Worm (Caenorhabditis elegans) whole organism, young adult: Measurements from ENCODE around the gene acr-12.
A peak's percentile ranks its signal among the peaks of the same experiment; 100 is the strongest.

Experiments
- F39B2.1 ChIP-seq: fragments of 200-800 bp; sonication (Bioruptor generic); IDR thresholded peaks from 2 replicates; pipeline ENCODE4 v1.3.6; 2022; ENCODE audit warnings: missing genetic modification reagents, missing genetic modification characterization, missing compliant biosample characterization
- F49E8.2 ChIP-seq: sonication (generic microtip); optimal IDR thresholded peaks from 3 replicates; lab custom pipeline; 2017; ENCODE audit warnings: missing genetic modification characterization, mild to moderate bottlenecking, missing compliant biosample characterization, antibody characterized with exemption, moderate library complexity; ENCODE audit not compliant: insufficient read depth
- T26A5.8 ChIP-seq: sonication (generic microtip); optimal IDR thresholded peaks from 2 replicates; lab custom pipeline; 2016; ENCODE audit warnings: missing genetic modification characterization, missing compliant biosample characterization
- Y53F4B.3 ChIP-seq: fragments of 200-800 bp; sonication (Bioruptor generic); IDR thresholded peaks from 2 replicates; pipeline ENCODE4 v1.3.6; 2022; ENCODE audit warnings: missing genetic modification reagents, missing genetic modification characterization, missing compliant biosample characterization
- Y79H2A.3 ChIP-seq: fragments of 200-800 bp; sonication (Bioruptor generic); conservative IDR thresholded peaks from 2 replicates; pipeline ENCODE4 v1.3.6; 2022; ENCODE audit warnings: missing genetic modification reagents, missing genetic modification characterization, missing compliant biosample characterization
- athp-1 ChIP-seq: sonication (generic microtip); optimal IDR thresholded peaks from 2 replicates; lab custom pipeline; 2017; ENCODE audit warnings: mild to moderate bottlenecking, missing genetic modification characterization, missing compliant biosample characterization
- attf-3 ChIP-seq: fragments of 200-800 bp; sonication (Bioruptor generic); conservative IDR thresholded peaks from 2 replicates; pipeline ENCODE4 v1.3.6; 2022; ENCODE audit warnings: missing genetic modification reagents, missing genetic modification characterization, missing compliant biosample characterization
- cebp-1 ChIP-seq, 2 experiments: fragments of 200-800 bp in 1 of 2; sonication (Bioruptor generic) in 1 of 2; sonication (generic microtip) in 1 of 2; IDR thresholded peaks in 1 of 2; optimal IDR thresholded peaks in 1 of 2; 2 replicates each; pipeline versions ENCODE4 v1.3.6 to Lab custom; 2017 to 2022; ENCODE audit warnings: missing compliant biosample characterization in 2 of 2, missing genetic modification characterization in 2 of 2, mild to moderate bottlenecking in 1 of 2, missing genetic modification reagents in 1 of 2, moderate library complexity in 1 of 2
- ceh-58 ChIP-seq: fragments of 200-800 bp; sonication (Bioruptor generic); IDR thresholded peaks from 2 replicates; pipeline ENCODE4 v1.3.6; 2022; ENCODE audit warnings: missing genetic modification characterization, missing compliant biosample characterization
- ceh-79 ChIP-seq: sonication (generic microtip); optimal IDR thresholded peaks from 2 replicates; lab custom pipeline; 2017; ENCODE audit warnings: mild to moderate bottlenecking, missing genetic modification characterization, missing compliant biosample characterization
- chd-7 ChIP-seq: sonication (generic microtip); optimal IDR thresholded peaks from 2 replicates; lab custom pipeline; 2016; ENCODE audit warnings: mild to moderate bottlenecking, missing genetic modification characterization, moderate library complexity, missing compliant biosample characterization
- dox-1 ChIP-seq: fragments of 200-800 bp; sonication (Bioruptor generic); IDR thresholded peaks from 2 replicates; pipeline ENCODE4 v1.3.6; 2022; ENCODE audit warnings: missing genetic modification reagents, missing genetic modification characterization, missing compliant biosample characterization
- egl-18 ChIP-seq: fragments of 200-800 bp; sonication (Bioruptor generic); IDR thresholded peaks from 2 replicates; pipeline ENCODE4 v1.3.6; 2022; ENCODE audit warnings: missing genetic modification reagents, missing genetic modification characterization, missing compliant biosample characterization
- egl-44 ChIP-seq: fragments of 200-800 bp; sonication (Bioruptor generic); IDR thresholded peaks from 2 replicates; pipeline ENCODE4 v1.3.6; 2022; ENCODE audit warnings: missing genetic modification reagents, missing genetic modification characterization, missing compliant biosample characterization
- gei-17 ChIP-seq: fragments of 200-800 bp; sonication (Bioruptor generic); optimal IDR thresholded peaks from 2 replicates; lab custom pipeline; 2018; ENCODE audit warnings: mild to moderate bottlenecking, missing genetic modification characterization, missing compliant biosample characterization
- him-1 ChIP-seq: sonication (generic microtip); optimal IDR thresholded peaks from 2 replicates; lab custom pipeline; 2016; ENCODE audit warnings: missing genotype, missing genetic modification reagents, missing genetic modification characterization, missing compliant biosample characterization
- hmg-20 ChIP-seq: fragments of 200-800 bp; sonication (Bioruptor generic); IDR thresholded peaks from 2 replicates; pipeline ENCODE4 v1.3.6; 2022; ENCODE audit warnings: missing genetic modification reagents, missing genetic modification characterization, missing compliant biosample characterization
- let-607 ChIP-seq, 2 experiments: fragments of 200-800 bp in 1 of 2; sonication (Bioruptor generic) in 1 of 2; sonication (generic microtip) in 1 of 2; optimal IDR thresholded peaks; 2 replicates each; lab custom pipeline; 2016 to 2018; ENCODE audit warnings: mild to moderate bottlenecking in 2 of 2, missing compliant biosample characterization in 2 of 2, missing genetic modification characterization in 2 of 2, moderate library complexity in 2 of 2, missing genotype in 1 of 2
- lin-35 ChIP-seq, 3 experiments: fragments of 150-350 bp in 2 of 3; sonication (generic microtip) in 1 of 3; optimal IDR thresholded peaks; 2 replicates each; lab custom pipeline; 2014 to 2018; ENCODE audit warnings: missing biosample characterization in 3 of 3, missing genetic modification characterization in 3 of 3, missing genetic modification reagents in 3 of 3
- madf-10 ChIP-seq: sonication (generic microtip); optimal IDR thresholded peaks from 2 replicates; lab custom pipeline; 2016; ENCODE audit warnings: mild to moderate bottlenecking, missing genetic modification characterization, missing compliant biosample characterization
- madf-6 ChIP-seq: fragments of 200-800 bp; sonication (Bioruptor generic); IDR thresholded peaks from 2 replicates; pipeline ENCODE4 v1.3.6; 2022; ENCODE audit warnings: missing genetic modification reagents, missing genetic modification characterization, missing compliant biosample characterization
- mel-28 ChIP-seq: sonication (generic microtip); optimal IDR thresholded peaks from 2 replicates; lab custom pipeline; 2016; ENCODE audit warnings: borderline replicate concordance, mild to moderate bottlenecking, missing genetic modification characterization, missing compliant biosample characterization
- nfya-2 ChIP-seq: fragments of 200-800 bp; sonication (Bioruptor generic); IDR thresholded peaks from 2 replicates; pipeline ENCODE4 v1.3.6; 2022; ENCODE audit warnings: missing genetic modification reagents, missing genetic modification characterization, missing compliant biosample characterization
- nfyb-1 ChIP-seq: fragments of 200-800 bp; sonication (Bioruptor generic); IDR thresholded peaks from 2 replicates; pipeline ENCODE4 v1.3.6; 2022; ENCODE audit warnings: missing genetic modification reagents, missing genetic modification characterization, missing compliant biosample characterization
- nhr-120 ChIP-seq: fragments of 200-800 bp; sonication (Bioruptor generic); IDR thresholded peaks from 2 replicates; pipeline ENCODE4 v1.3.6; 2022; ENCODE audit warnings: missing genetic modification characterization, missing compliant biosample characterization
- nhr-80 ChIP-seq: sonication (generic microtip); optimal IDR thresholded peaks from 2 replicates; lab custom pipeline; 2016; ENCODE audit warnings: missing genetic modification characterization, missing compliant biosample characterization
- rcor-1 ChIP-seq: fragments of 200-800 bp; sonication (Bioruptor generic); IDR thresholded peaks from 2 replicates; pipeline ENCODE4 v1.3.6; 2022; ENCODE audit warnings: missing genetic modification reagents, missing genetic modification characterization, missing compliant biosample characterization
- repo-1 ChIP-seq: sonication (generic microtip); optimal IDR thresholded peaks from 2 replicates; lab custom pipeline; 2017; ENCODE audit warnings: mild to moderate bottlenecking, missing genetic modification characterization, missing compliant biosample characterization
- snpc-1.1 ChIP-seq: sonication (generic microtip); optimal IDR thresholded peaks from 2 replicates; lab custom pipeline; 2017; ENCODE audit warnings: missing genetic modification characterization, mild to moderate bottlenecking, missing compliant biosample characterization, antibody characterized with exemption, moderate library complexity, missing genotype, missing genetic modification reagents; ENCODE audit not compliant: insufficient read depth
- snpc-4 ChIP-seq, 5 experiments: fragments of 150-350 bp in 1 of 5; sonication (generic microtip) in 4 of 5; optimal IDR thresholded peaks; 2 replicates each; lab custom pipeline; 2014 to 2018; ENCODE audit warnings: missing genetic modification characterization in 5 of 5, missing biosample characterization in 3 of 5, antibody characterized with exemption in 2 of 5, mild to moderate bottlenecking in 2 of 5, missing compliant biosample characterization in 2 of 5, missing genotype in 2 of 5, moderate library complexity in 2 of 5, missing genetic modification reagents in 1 of 5
- sptf-2 ChIP-seq: fragments of 200-800 bp; sonication (Bioruptor generic); optimal IDR thresholded peaks from 2 replicates; lab custom pipeline; 2018; ENCODE audit warnings: mild to moderate bottlenecking, missing genetic modification characterization, missing compliant biosample characterization
- tbx-9 ChIP-seq: sonication (generic microtip); optimal IDR thresholded peaks from 2 replicates; lab custom pipeline; 2016; ENCODE audit warnings: borderline replicate concordance, missing genetic modification characterization, inconsistent platforms, missing compliant biosample characterization
- zfh-2 ChIP-seq: fragments of 200-800 bp; sonication (Bioruptor generic); conservative IDR thresholded peaks from 2 replicates; pipeline ENCODE4 v1.3.6; 2022; ENCODE audit warnings: missing genetic modification reagents, missing genetic modification characterization, missing compliant biosample characterization
- ztf-22 ChIP-seq: fragments of 200-800 bp; sonication (Bioruptor generic); optimal IDR thresholded peaks from 2 replicates; lab custom pipeline; 2018; ENCODE audit warnings: mild to moderate bottlenecking, missing genetic modification characterization, moderate library complexity, missing compliant biosample characterization
- ztf-26 ChIP-seq: sonication (generic microtip); optimal IDR thresholded peaks from 2 replicates; lab custom pipeline; 2017; ENCODE audit warnings: missing genetic modification characterization, missing compliant biosample characterization

acr-12 gene

ce11 chrX:13518861-13519713, 13.6 kb upstream of the acr-12 start, which contains the start of the genes cdk-4 and F18H3.1 (continued):
- peak; percentile 95 for TF ChIP-seq zfh-2 (GFP tag; lab: Robert Waterston, UW)
- no peak for TF ChIP-seq let-607 (tag; optimal IDR thresholded peaks at IDR 0.05; lab: Kevin White, UChicago)
- TF ChIP-seq gei-17 (GFP tag; lab: Kevin White, UChicago): no peak
- TF ChIP-seq repo-1 (tag; lab: Kevin White, UChicago): no peak
- no peak for TF ChIP-seq tbx-9 (tag; lab: Kevin White, UChicago)
- no peak for TF ChIP-seq mel-28 (tag; lab: Kevin White, UChicago)
- TF ChIP-seq ztf-22: no peak
- TF ChIP-seq rcor-1: no peak
- TF ChIP-seq ceh-58 (GFP tag; lab: Robert Waterston, UW): no peak
- no peak for TF ChIP-seq him-1 (tag; lab: Kevin White, UChicago)
- no peak for TF ChIP-seq snpc-4 (GFP tag; optimal IDR thresholded peaks at IDR 0.05; lab: Kevin White, UChicago)
- TF ChIP-seq snpc-4 (tag; optimal IDR thresholded peaks at IDR 0.05; lab: Kevin White, UChicago): peak in 1 of 4 experiments; percentile 14
- TF ChIP-seq nhr-80 (tag; lab: Kevin White, UChicago): peak; percentile 55
- TF ChIP-seq, all 124 proteins: peak for 9

- no peak for TF ChIP-seq madf-10 (tag; lab: Kevin White, UChicago)
- no peak for TF ChIP-seq nfyb-1 (GFP tag; lab: Robert Waterston, UW)
- TF ChIP-seq gei-17 (GFP tag; lab: Kevin White, UChicago): no peak
- TF ChIP-seq T26A5.8: no peak
These were observed 7.6 kb upstream of the acr-12 start for ce11 chrX:13525094-13525493.

- TF ChIP-seq cebp-1 (GFP tag; IDR thresholded peaks at IDR 0.05; lab: Robert Waterston, UW) (peak; percentile 92), cebp-1 (tag; optimal IDR thresholded peaks at IDR 0.05; lab: Kevin White, UChicago) (peak; percentile 90), ceh-58 (GFP tag; lab: Robert Waterston, UW) (no peak), F49E8.2 (no peak), chd-7 (tag; lab: Kevin White, UChicago) (peak; percentile 6), lin-35 (GFP tag; optimal IDR thresholded peaks at IDR 0.05; lab: Kevin White, UChicago) (no peak), nfya-2 (GFP tag; lab: Robert Waterston, UW) (no peak), attf-3 (GFP tag; lab: Robert Waterston, UW) (no peak), madf-10 (tag; lab: Kevin White, UChicago) (no peak), nfyb-1 (GFP tag; lab: Robert Waterston, UW) (0 out of 2 replicates have a peak, but pooled peaks have one; percentile 6), nhr-80 (tag; lab: Kevin White, UChicago) (no peak), egl-18 (no peak), zfh-2 (GFP tag; lab: Robert Waterston, UW) (0 out of 2 replicates have a peak, but pooled peaks have one; percentile 38), dox-1 (peak; percentile 33)
These were observed 6.1 kb upstream of the acr-12 start for ce11 chrX:13526219-13527218.

DNA sequence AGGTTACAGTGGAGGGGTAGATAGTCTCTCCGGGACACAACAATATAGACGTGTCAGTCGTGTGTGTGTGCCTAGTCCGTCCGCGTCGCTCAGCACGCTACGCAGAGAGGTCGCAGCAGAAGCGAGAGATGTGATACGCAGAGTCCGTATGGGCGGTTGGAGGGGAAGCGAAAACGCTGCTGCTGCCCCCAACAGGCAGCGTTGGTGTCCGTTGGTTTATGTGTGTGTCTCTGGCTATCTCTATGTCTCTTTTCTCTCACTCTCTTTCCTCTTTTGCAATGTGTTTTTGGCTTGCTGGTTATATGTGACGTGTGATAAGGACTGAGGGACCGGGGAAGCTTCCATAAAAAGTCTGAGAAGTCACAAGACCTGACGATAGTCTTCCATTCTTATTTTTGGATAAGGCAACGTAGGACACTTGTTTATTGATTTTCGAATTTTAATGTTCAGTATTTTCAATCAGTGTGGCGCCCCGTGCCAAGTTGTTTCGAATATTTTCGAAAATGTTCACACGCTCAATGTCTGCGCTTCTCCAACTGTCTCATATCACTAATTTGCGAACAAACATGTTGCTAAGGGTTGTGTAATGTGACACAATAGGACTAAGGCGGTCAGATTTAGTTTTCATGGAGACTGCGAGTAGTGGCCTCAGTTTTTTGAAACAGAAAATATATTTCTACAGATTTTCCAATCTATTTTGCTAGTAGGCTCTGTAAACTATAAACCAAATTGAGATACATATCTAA, 5.1 kb upstream of the acr-12 start, which contains the start of gene pab-2:
TSS of gene pab-2 (minus strand) at position 69 of the 746 bp plus-strand sequence.
- TF ChIP-seq snpc-1.1 (tag; lab: Kevin White, UChicago): no peak
- peak; percentile 71; the same call in 1 of the 2 replicates for TF ChIP-seq egl-44 (GFP tag; lab: Robert Waterston, UW)
- TF ChIP-seq hmg-20: no peak
- no peak for TF ChIP-seq athp-1 (tag; lab: Kevin White, UChicago)
- TF ChIP-seq nfya-2 (GFP tag; lab: Robert Waterston, UW): no peak
- no peak for TF ChIP-seq Y53F4B.3
- no peak for TF ChIP-seq sptf-2 (GFP tag; lab: Kevin White, UChicago)
- peak; percentile 43 for TF ChIP-seq ztf-22
- TF ChIP-seq ceh-79 (tag; lab: Kevin White, UChicago): no peak
- TF ChIP-seq madf-6 (GFP tag; lab: Robert Waterston, UW): peak; percentile 30; the same call in 1 of the 2 replicates
- TF ChIP-seq Y79H2A.3: no peak
- TF ChIP-seq ztf-26 (tag; lab: Kevin White, UChicago): peak; percentile 82
- no peak for TF ChIP-seq nhr-120 (GFP tag; lab: Robert Waterston, UW)
- no peak for TF ChIP-seq F39B2.1
